Fruit fly (Drosophila melanogaster): ENCODE results near the gene CG15529.

dm6 chr3R:30197796-30198195 lies 45.9 kb downstream of the CG15529 start:
- TF ChIP-seq Hr78 (GFP tag; optimal IDR thresholded peaks at IDR 0.05): no peak
- no peak for TF ChIP-seq woc (GFP tag; optimal IDR thresholded peaks at IDR 0.05)
- no peak for TF ChIP-seq Abd-B (GFP tag; optimal IDR thresholded peaks at IDR 0.05)
- no peak for TF ChIP-seq h (GFP tag; optimal IDR thresholded peaks at IDR 0.05)
- TF ChIP-seq Jra (GFP tag; optimal IDR thresholded peaks at IDR 0.05): no peak
- no peak for TF ChIP-seq usp (GFP tag; optimal IDR thresholded peaks at IDR 0.05)
